Worm (Caenorhabditis elegans) whole organism, midembryonic: ENCODE results near the gene W02B12.12.

Experiments used
- flt-1 ChIP-seq: fragments of 200-800 bp; sonication (Bioruptor generic); IDR thresholded peaks from 2 replicates; pipeline ENCODE4 v1.3.6; 2022; ENCODE audit warnings: missing genetic modification characterization, missing compliant biosample characterization
- klf-2 ChIP-seq: fragments of 200-800 bp; sonication (Bioruptor generic); conservative IDR thresholded peaks from 2 replicates; pipeline ENCODE4 v1.3.6; 2022; ENCODE audit warnings: missing genetic modification reagents, missing genetic modification characterization, missing compliant biosample characterization
- med-1 ChIP-seq: sonication (generic microtip); optimal IDR thresholded peaks from 2 replicates; lab custom pipeline; 2017; ENCODE audit warnings: missing genetic modification characterization, mild to moderate bottlenecking, missing compliant biosample characterization, antibody characterized with exemption, missing genetic modification reagents; ENCODE audit not compliant: insufficient read depth
- ref-1 ChIP-seq: fragments of 200-800 bp; sonication (Bioruptor generic); conservative IDR thresholded peaks from 2 replicates; pipeline ENCODE4 v1.3.6; 2022; ENCODE audit warnings: missing genetic modification reagents, missing genetic modification characterization, missing compliant biosample characterization
- tab-1 ChIP-seq: fragments of 200-800 bp; sonication (Bioruptor generic); IDR thresholded peaks from 2 replicates; pipeline ENCODE4 v1.3.6; 2022; ENCODE audit warnings: missing genetic modification characterization, missing compliant biosample characterization
- ztf-23 ChIP-seq: fragments of 200-800 bp; sonication (Bioruptor generic); IDR thresholded peaks from 2 replicates; pipeline ENCODE4 v1.3.6; 2022; ENCODE audit warnings: missing genetic modification reagents, missing genetic modification characterization, missing compliant biosample characterization
- ztf-29 ChIP-seq: fragments of 200-800 bp; sonication (Bioruptor generic); IDR thresholded peaks from 2 replicates; pipeline ENCODE4 v1.3.6; 2022; ENCODE audit warnings: missing genetic modification reagents, missing genetic modification characterization, missing compliant biosample characterization

ce11 chrII:11484600-11484999 is 5.6 kb upstream of the W02B12.12 start:
- peak; percentile 99 for TF ChIP-seq tab-1
- peak; percentile 96 for TF ChIP-seq ztf-23
- TF ChIP-seq ztf-29: peak; percentile 95
- TF ChIP-seq flt-1: peak; percentile 98
- peak; percentile 85 for TF ChIP-seq med-1 (GFP tag; lab: Kevin White, UChicago)
- peak; percentile 98 for TF ChIP-seq klf-2
- peak; percentile 94 for TF ChIP-seq ref-1 (GFP tag; lab: Robert Waterston, UW)
